Worm (Caenorhabditis elegans) whole organism, L3 larva: ENCODE data around the gene clec-133.

Experiments
- R02D3.7 ChIP-seq: fragments of 150-350 bp; optimal IDR thresholded peaks from 2 replicates; lab custom pipeline; 2014; ENCODE audit warnings: missing biosample characterization, missing genetic modification characterization
- ama-1 ChIP-seq: fragments of 150-350 bp; optimal IDR thresholded peaks from 2 replicates; lab custom pipeline; 2018
- ceh-16 ChIP-seq: sonication (generic microtip); optimal IDR thresholded peaks from 2 replicates; lab custom pipeline; 2017; ENCODE audit warnings: missing biosample characterization, missing genetic modification characterization
- ceh-28 ChIP-seq: fragments of 150-350 bp; optimal IDR thresholded peaks from 2 replicates; lab custom pipeline; 2014; ENCODE audit warnings: missing biosample characterization, missing genetic modification reagents, missing genetic modification characterization
- ceh-82 ChIP-seq: fragments of 150-350 bp; optimal IDR thresholded peaks from 2 replicates; lab custom pipeline; 2014; ENCODE audit warnings: missing biosample characterization, missing genetic modification characterization
- ceh-9 ChIP-seq: sonication (generic microtip); optimal IDR thresholded peaks from 2 replicates; lab custom pipeline; 2018; ENCODE audit warnings: missing biosample characterization, missing genetic modification characterization
- daf-12 ChIP-seq: fragments of 150-350 bp; optimal IDR thresholded peaks from 2 replicates; lab custom pipeline; 2014; ENCODE audit warnings: missing biosample characterization, missing genetic modification reagents, missing genetic modification characterization
- egl-27 ChIP-seq: sonication (generic microtip); optimal IDR thresholded peaks from 4 replicates; lab custom pipeline; 2017; ENCODE audit warnings: missing biosample characterization, missing genetic modification reagents, missing genetic modification characterization
- egl-5 ChIP-seq: fragments of 150-350 bp; optimal IDR thresholded peaks from 2 replicates; lab custom pipeline; 2017; ENCODE audit warnings: missing biosample characterization, missing genetic modification reagents, missing genetic modification characterization, inconsistent platforms
- elt-1 ChIP-seq: fragments of 150-350 bp; optimal IDR thresholded peaks from 2 replicates; lab custom pipeline; 2014; ENCODE audit warnings: missing biosample characterization, missing genetic modification characterization
- elt-3 ChIP-seq, 3 experiments: fragments of 150-350 bp in 1 of 3; sonication (generic microtip) in 2 of 3; optimal IDR thresholded peaks; 2 replicates in 2 of 3; 4 replicates in 1 of 3; lab custom pipeline; 2014 to 2017; ENCODE audit warnings: missing biosample characterization in 3 of 3, missing genetic modification characterization in 3 of 3
- eor-1 ChIP-seq, 2 experiments: fragments of 150-350 bp; optimal IDR thresholded peaks; 2 replicates each; lab custom pipeline; 2014 to 2018; ENCODE audit warnings: missing biosample characterization in 2 of 2, missing genetic modification characterization in 2 of 2
- fkh-10 ChIP-seq: sonication (generic microtip); optimal IDR thresholded peaks from 2 replicates; lab custom pipeline; 2017; ENCODE audit warnings: missing biosample characterization, missing genetic modification reagents, missing genetic modification characterization
- fkh-2 ChIP-seq: fragments of 150-350 bp; optimal IDR thresholded peaks from 2 replicates; lab custom pipeline; 2014; ENCODE audit warnings: missing biosample characterization, missing genetic modification reagents, missing genetic modification characterization
- fos-1 ChIP-seq: fragments of 150-350 bp; optimal IDR thresholded peaks from 2 replicates; lab custom pipeline; 2014; ENCODE audit warnings: missing biosample characterization, missing genetic modification characterization
- hmg-11 ChIP-seq: sonication (generic microtip); optimal IDR thresholded peaks from 2 replicates; lab custom pipeline; 2016; ENCODE audit warnings: missing genetic modification characterization, missing compliant biosample characterization
- jun-1 ChIP-seq: fragments of 150-350 bp; optimal IDR thresholded peaks from 2 replicates; lab custom pipeline; 2014; ENCODE audit warnings: missing biosample characterization, missing genetic modification reagents, missing genetic modification characterization
- lin-39 ChIP-seq: fragments of 150-350 bp; optimal IDR thresholded peaks from 2 replicates; lab custom pipeline; 2018; ENCODE audit warnings: missing biosample characterization, missing genetic modification reagents, missing genetic modification characterization
- mdl-1 ChIP-seq: fragments of 150-350 bp; optimal IDR thresholded peaks from 2 replicates; lab custom pipeline; 2014; ENCODE audit warnings: missing biosample characterization, missing genetic modification characterization
- mml-1 ChIP-seq: fragments of 150-350 bp; sonication (generic microtip); optimal IDR thresholded peaks from 3 replicates; lab custom pipeline; 2014; ENCODE audit warnings: missing biosample characterization, missing genetic modification characterization
- nhr-11 ChIP-seq: fragments of 150-350 bp; optimal IDR thresholded peaks from 2 replicates; lab custom pipeline; 2014; ENCODE audit warnings: missing biosample characterization, missing genetic modification characterization
- nhr-12 ChIP-seq: fragments of 150-350 bp; optimal IDR thresholded peaks from 2 replicates; lab custom pipeline; 2014; ENCODE audit warnings: missing biosample characterization, missing genetic modification characterization
- nhr-23 ChIP-seq: fragments of 150-350 bp; optimal IDR thresholded peaks from 2 replicates; lab custom pipeline; 2014; ENCODE audit warnings: missing biosample characterization, missing genetic modification reagents, missing genetic modification characterization
- nhr-25 ChIP-seq: sonication (generic microtip); optimal IDR thresholded peaks from 2 replicates; lab custom pipeline; 2017; ENCODE audit warnings: missing biosample characterization, missing genetic modification characterization
- nhr-28 ChIP-seq: fragments of 150-350 bp; optimal IDR thresholded peaks from 2 replicates; lab custom pipeline; 2014; ENCODE audit warnings: missing biosample characterization, missing genetic modification characterization
- nhr-43 ChIP-seq: sonication (generic microtip); optimal IDR thresholded peaks from 2 replicates; lab custom pipeline; 2016; ENCODE audit warnings: mild to moderate bottlenecking, missing genetic modification characterization, missing compliant biosample characterization; ENCODE audit not compliant: poor library complexity, severe bottlenecking
- nhr-67 ChIP-seq: fragments of 150-350 bp; optimal IDR thresholded peaks from 2 replicates; lab custom pipeline; 2014; ENCODE audit warnings: missing biosample characterization, missing genetic modification characterization
- nhr-76 ChIP-seq: fragments of 150-350 bp; sonication (generic microtip); optimal IDR thresholded peaks from 5 replicates; lab custom pipeline; 2014; ENCODE audit warnings: missing biosample characterization, missing genetic modification characterization
- nhr-77 ChIP-seq: fragments of 150-350 bp; optimal IDR thresholded peaks from 2 replicates; lab custom pipeline; 2014; ENCODE audit warnings: missing biosample characterization, missing genetic modification characterization
- pha-4 ChIP-seq: fragments of 150-350 bp; optimal IDR thresholded peaks from 2 replicates; lab custom pipeline; 2014; ENCODE audit warnings: missing biosample characterization, missing genetic modification reagents, missing genetic modification characterization
- pqm-1 ChIP-seq: fragments of 150-350 bp; optimal IDR thresholded peaks from 2 replicates; lab custom pipeline; 2017; ENCODE audit warnings: missing biosample characterization, missing genetic modification characterization, inconsistent platforms
- sea-2 ChIP-seq: fragments of 150-350 bp; sonication (generic microtip); optimal IDR thresholded peaks from 4 replicates; lab custom pipeline; 2014; ENCODE audit warnings: missing biosample characterization, missing genetic modification reagents, missing genetic modification characterization
- skn-1 ChIP-seq: fragments of 150-350 bp; optimal IDR thresholded peaks from 2 replicates; lab custom pipeline; 2014; ENCODE audit warnings: missing biosample characterization, missing genetic modification characterization
- snpc-4 ChIP-seq: fragments of 150-350 bp; optimal IDR thresholded peaks from 2 replicates; lab custom pipeline; 2014; ENCODE audit warnings: missing biosample characterization, missing genetic modification characterization
- tbx-2 ChIP-seq: sonication (generic microtip); optimal IDR thresholded peaks from 2 replicates; lab custom pipeline; 2016; ENCODE audit warnings: mild to moderate bottlenecking, missing genetic modification characterization, missing compliant biosample characterization
- unc-39 ChIP-seq: sonication (generic microtip); optimal IDR thresholded peaks from 4 replicates; lab custom pipeline; 2017; ENCODE audit warnings: missing biosample characterization, missing genetic modification characterization
- unc-62 ChIP-seq: fragments of 150-350 bp; sonication (generic microtip); optimal IDR thresholded peaks from 4 replicates; lab custom pipeline; 2014; ENCODE audit warnings: missing biosample characterization, missing genetic modification reagents, missing genetic modification characterization
- zag-1 ChIP-seq: fragments of 150-350 bp; optimal IDR thresholded peaks from 2 replicates; lab custom pipeline; 2014; ENCODE audit warnings: missing biosample characterization, missing genetic modification characterization
- ztf-11 ChIP-seq: fragments of 150-350 bp; optimal IDR thresholded peaks from 2 replicates; lab custom pipeline; 2014; ENCODE audit warnings: missing biosample characterization, missing genetic modification characterization

The clec-133 gene

ce11 chrII:3556584-3556983 is 21.6 kb upstream of the clec-133 start:
- TF ChIP-seq ama-1 (lab: Kevin White, UChicago): no peak
- TF ChIP-seq nhr-25 (tag; lab: Kevin White, UChicago): no peak
- TF ChIP-seq skn-1 (tag; lab: Kevin White, UChicago): no peak
- TF ChIP-seq fkh-2 (tag; lab: Kevin White, UChicago): no peak
- no peak for TF ChIP-seq mdl-1 (tag; lab: Kevin White, UChicago)
- no peak for TF ChIP-seq egl-5 (tag; lab: Kevin White, UChicago)
- TF ChIP-seq fkh-10: no peak
- TF ChIP-seq nhr-12 (tag; lab: Kevin White, UChicago): no peak
- no peak for TF ChIP-seq ztf-11 (tag; lab: Kevin White, UChicago)
- no peak for TF ChIP-seq ceh-9 (tag; lab: Kevin White, UChicago)
- TF ChIP-seq nhr-11: no peak
- TF ChIP-seq ceh-82 (tag; lab: Kevin White, UChicago): no peak
- no peak for TF ChIP-seq elt-3 (tag; optimal IDR thresholded peaks at IDR 0.05; lab: Kevin White, UChicago)
- no peak for TF ChIP-seq nhr-28 (tag; lab: Kevin White, UChicago)
- no peak for TF ChIP-seq nhr-76
- TF ChIP-seq nhr-77 (tag; lab: Kevin White, UChicago): no peak
- TF ChIP-seq R02D3.7: no peak
- no peak for TF ChIP-seq mml-1
- no peak for TF ChIP-seq nhr-67 (tag; lab: Kevin White, UChicago)
- TF ChIP-seq nhr-43 (tag; lab: Kevin White, UChicago): no peak

DNA sequence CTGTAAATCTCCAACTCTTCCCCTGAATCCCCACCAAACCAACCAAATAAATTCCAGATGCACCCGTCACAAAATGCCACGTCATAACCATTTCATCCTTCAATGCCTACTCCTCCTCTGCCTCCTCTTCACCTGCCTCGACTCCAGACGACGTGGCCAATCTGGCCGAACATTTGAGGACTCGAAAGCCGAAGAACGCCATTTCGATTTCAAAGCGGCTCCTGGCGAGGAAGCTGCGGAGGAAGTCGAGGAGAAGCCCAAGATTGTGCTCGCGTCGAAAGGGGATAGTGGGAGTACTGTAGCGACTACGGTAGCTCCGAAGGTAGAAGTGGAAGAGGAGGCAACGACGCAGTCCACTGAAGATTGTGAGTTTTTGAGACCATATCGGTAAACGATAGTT is 20.8 kb upstream of the clec-133 start, which contains the start of gene lgc-45:
Gene lgc-45, plus strand, starts transcription at position 56 of the 400 bp plus-strand sequence.
- no peak for TF ChIP-seq ceh-28 (tag; lab: Kevin White, UChicago)
- TF ChIP-seq nhr-76: no peak
- TF ChIP-seq nhr-77 (tag; lab: Kevin White, UChicago): no peak
- TF ChIP-seq egl-27: no peak
- no peak for TF ChIP-seq lin-39 (tag; lab: Kevin White, UChicago)
- no peak for TF ChIP-seq nhr-67 (tag; lab: Kevin White, UChicago)
- TF ChIP-seq elt-1 (tag; lab: Kevin White, UChicago): no peak
- no peak for TF ChIP-seq ceh-16 (tag; lab: Kevin White, UChicago)
- no peak for TF ChIP-seq snpc-4 (tag; lab: Kevin White, UChicago)
- TF ChIP-seq ceh-9 (tag; lab: Kevin White, UChicago): no peak
- TF ChIP-seq fkh-2 (tag; lab: Kevin White, UChicago): no peak
- no peak for TF ChIP-seq daf-12
- no peak for TF ChIP-seq mml-1
- no peak for TF ChIP-seq nhr-43 (tag; lab: Kevin White, UChicago)
- no peak for TF ChIP-seq unc-39 (tag; lab: Kevin White, UChicago)
- TF ChIP-seq jun-1 (tag; lab: Kevin White, UChicago): no peak
- no peak for TF ChIP-seq unc-62 (GFP tag; lab: Kevin White, UChicago)
- no peak for TF ChIP-seq nhr-28 (tag; lab: Kevin White, UChicago)
- TF ChIP-seq sea-2 (GFP tag; lab: Kevin White, UChicago): no peak

- TF ChIP-seq nhr-23 (tag; lab: Kevin White, UChicago): no peak
- TF ChIP-seq unc-39 (tag; lab: Kevin White, UChicago): no peak
- TF ChIP-seq fos-1: no peak
- no peak for TF ChIP-seq tbx-2 (tag; lab: Kevin White, UChicago)
- no peak for TF ChIP-seq pha-4 (tag; lab: Kevin White, UChicago)
- TF ChIP-seq skn-1 (tag; lab: Kevin White, UChicago): no peak
- no peak for TF ChIP-seq nhr-12 (tag; lab: Kevin White, UChicago)
- no peak for TF ChIP-seq pqm-1 (tag; lab: Kevin White, UChicago)
- no peak for TF ChIP-seq eor-1 (tag; optimal IDR thresholded peaks at IDR 0.05; lab: Kevin White, UChicago)
- TF ChIP-seq daf-12: no peak
- TF ChIP-seq mdl-1 (tag; lab: Kevin White, UChicago): no peak
- no peak for TF ChIP-seq zag-1 (tag; lab: Kevin White, UChicago)
- no peak for TF ChIP-seq hmg-11 (tag; lab: Kevin White, UChicago)
- TF ChIP-seq R02D3.7: no peak
Measured at ce11 chrII:3560592-3560991, 17.6 kb upstream of the clec-133 start, which contains the start of gene W10G11.1. Gene W10G11.1, minus strand, starts transcription at chrII:3560692.
